Fruit fly (Drosophila melanogaster): ENCODE data around the gene Aldh7A1.
A peak's percentile ranks its signal among the peaks of the same experiment; 100 is the strongest.

The Aldh7A1 gene

dm6 chr3L:19230801-19231547 lies 37.7 kb downstream of the Aldh7A1 start (continued):
- TF ChIP-seq CG6791 (GFP tag; IDR thresholded peaks at IDR 0.05; ENCODE audit: partially characterized antibody) (no peak), HLH3B (GFP tag; IDR thresholded peaks at IDR 0.05) (peak; percentile 16; the same call in 1 of the 2 replicates), dimm (GFP tag; IDR thresholded peaks at IDR 0.05) (no peak), lab (GFP tag; optimal IDR thresholded peaks at IDR 0.05) (peak; percentile 36), shn (GFP tag; optimal IDR thresholded peaks at IDR 0.05) (no peak), CG17612 (GFP tag; IDR thresholded peaks at IDR 0.05) (no peak), eve (GFP tag; optimal IDR thresholded peaks at IDR 0.05) (peak in 1 of 2 experiments; percentile 25), CG4820 (GFP tag; optimal IDR thresholded peaks at IDR 0.05) (no peak), CG9817 (tag; optimal IDR thresholded peaks at IDR 0.05) (no peak), Dp (GFP tag; optimal IDR thresholded peaks at IDR 0.05) (no peak), CG17361 (GFP tag; IDR thresholded peaks at IDR 0.05) (peak; percentile 46; the same call in 1 of the 3 replicates), mld (GFP tag; IDR thresholded peaks at IDR 0.05; ENCODE audit: partially characterized antibody) (no peak), CG10565 (GFP tag; optimal IDR thresholded peaks at IDR 0.05) (no peak), Doc2 (GFP tag; IDR thresholded peaks at IDR 0.05) (no peak), jigr1 (GFP tag; IDR thresholded peaks at IDR 0.05) (no peak), Bteb2 (GFP tag; optimal IDR thresholded peaks at IDR 0.05) (no peak), salm (tag; optimal IDR thresholded peaks at IDR 0.05) (no peak), Kr (GFP tag; optimal IDR thresholded peaks at IDR 0.05) (no peak), CG8388 (GFP tag; optimal IDR thresholded peaks at IDR 0.05) (peak; percentile 14), dysf (GFP tag; IDR thresholded peaks at IDR 0.05) (0 out of 3 replicates have a peak, but pooled peaks have one; percentile 31), CG3163 (GFP tag; optimal IDR thresholded peaks at IDR 0.05) (no peak), dan (GFP tag; IDR thresholded peaks at IDR 0.05) (no peak), pum (GFP tag; optimal IDR thresholded peaks at IDR 0.05) (no peak), rib (GFP tag; IDR thresholded peaks at IDR 0.05) (0 out of 2 replicates have a peak, but pooled peaks have one; percentile 13), Hr51 (GFP tag; optimal IDR thresholded peaks at IDR 0.05) (peak in 1 of 2 experiments; percentile 67), CG13296 (GFP tag; optimal IDR thresholded peaks at IDR 0.05) (no peak), chn (GFP tag; optimal IDR thresholded peaks at IDR 0.05) (no peak), crol (GFP tag; IDR thresholded peaks at IDR 0.05) (peak; percentile 56; the same call in 1 of the 2 replicates), eyg (GFP tag; optimal IDR thresholded peaks at IDR 0.05) (no peak), Deaf1 (tag; optimal IDR thresholded peaks at IDR 0.05) (peak; percentile 30), CG4404 (GFP tag; IDR thresholded peaks at IDR 0.05) (no peak), CG2889 (GFP tag; IDR thresholded peaks at IDR 0.05) (no peak)

dm6 chr3L:19229491-19229890 lies 39.2 kb downstream of the Aldh7A1 start:
- peak; percentile 34 for TF ChIP-seq phol (tag; optimal IDR thresholded peaks at IDR 0.05)
- TF ChIP-seq Ets65A (GFP tag), result peak; percentile 39
- TF ChIP-seq Med (GFP tag), result peak; percentile 64
- TF ChIP-seq mirr (GFP tag; optimal IDR thresholded peaks at IDR 0.05), result peak; percentile 26
- peak; percentile 60; the same call in 1 of the 2 replicates for TF ChIP-seq CG4360 (GFP tag; IDR thresholded peaks at IDR 0.05)
- no peak for TF ChIP-seq D19B (GFP tag; optimal IDR thresholded peaks at IDR 0.05)
- peak in 1 of 2 experiments; percentile 38 for TF ChIP-seq Hr51 (GFP tag; optimal IDR thresholded peaks at IDR 0.05)
- TF ChIP-seq cg (GFP tag; optimal IDR thresholded peaks at IDR 0.05), result peak; percentile 19
- peak; percentile 96 for TF ChIP-seq abd-A (tag; optimal IDR thresholded peaks at IDR 0.05)
- TF ChIP-seq Deaf1 (tag; optimal IDR thresholded peaks at IDR 0.05), result peak; percentile 62
- 0 out of 2 replicates have a peak, but pooled peaks have one; percentile 11 for TF ChIP-seq rib (GFP tag; IDR thresholded peaks at IDR 0.05)
- TF ChIP-seq BEAF-32 (GFP tag; optimal IDR thresholded peaks at IDR 0.05), result no peak
- TF ChIP-seq CG34422 (GFP tag; IDR thresholded peaks at IDR 0.05), result no peak
- TF ChIP-seq CG18599 (GFP tag; optimal IDR thresholded peaks at IDR 0.05), result peak; percentile 40

Measured in whole organism, embryonic.